Worm (Caenorhabditis elegans): ENCODE results near the gene apm-3.

DNA sequence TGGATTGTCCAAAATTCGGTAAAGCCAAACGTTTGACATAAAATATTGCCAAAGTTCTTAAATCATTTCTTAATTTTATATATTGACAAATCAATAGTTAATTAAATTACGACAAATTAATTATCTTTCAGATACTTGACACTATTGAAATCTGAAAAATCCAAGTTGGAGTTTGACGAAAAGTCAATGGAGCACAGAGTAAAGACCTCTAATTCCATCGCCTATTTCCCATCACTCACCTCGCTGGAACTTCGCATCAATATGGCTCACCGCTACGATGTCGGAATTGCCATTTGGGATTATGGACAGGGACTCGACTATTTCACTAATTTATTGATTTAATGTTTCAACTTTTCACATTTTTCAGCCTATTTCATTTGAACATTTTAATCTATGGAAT is 5.4 kb downstream of the apm-3 start:
- TF ChIP-seq zip-4 (GFP tag; optimal IDR thresholded peaks at IDR 0.05) (no peak), hlh-17 (GFP tag; optimal IDR thresholded peaks at IDR 0.05; ENCODE audit: borderline replicate concordance) (no peak), ceh-82 (tag; optimal IDR thresholded peaks at IDR 0.05) (no peak), aha-1 (tag; optimal IDR thresholded peaks at IDR 0.05) (no peak), hpl-2 (GFP tag; optimal IDR thresholded peaks at IDR 0.05) (no peak), lin-15B (tag; optimal IDR thresholded peaks at IDR 0.05) (no peak), unc-62 (GFP tag; optimal IDR thresholded peaks at IDR 0.05) (no peak), pqm-1 (tag; optimal IDR thresholded peaks at IDR 0.05) (no peak), unc-130 (tag; optimal IDR thresholded peaks at IDR 0.05) (no peak), fkh-8 (tag; optimal IDR thresholded peaks at IDR 0.05) (no peak), ets-5 (GFP tag; IDR thresholded peaks at IDR 0.05) (no peak), nhr-19 (GFP tag; conservative IDR thresholded peaks at IDR 0.05) (no peak), tbx-2 (tag; optimal IDR thresholded peaks at IDR 0.05) (no peak), lir-3 (tag; optimal IDR thresholded peaks at IDR 0.05; ENCODE audit: poor library complexity) (no peak)
